Worm (Caenorhabditis elegans): ENCODE data around the gene mutd-1.
"Not testable (repeated sequence)": the region's sequence is repeated elsewhere in the genome, so short reads cannot be mapped to it uniquely, and the experiment has no call there.

DNA sequence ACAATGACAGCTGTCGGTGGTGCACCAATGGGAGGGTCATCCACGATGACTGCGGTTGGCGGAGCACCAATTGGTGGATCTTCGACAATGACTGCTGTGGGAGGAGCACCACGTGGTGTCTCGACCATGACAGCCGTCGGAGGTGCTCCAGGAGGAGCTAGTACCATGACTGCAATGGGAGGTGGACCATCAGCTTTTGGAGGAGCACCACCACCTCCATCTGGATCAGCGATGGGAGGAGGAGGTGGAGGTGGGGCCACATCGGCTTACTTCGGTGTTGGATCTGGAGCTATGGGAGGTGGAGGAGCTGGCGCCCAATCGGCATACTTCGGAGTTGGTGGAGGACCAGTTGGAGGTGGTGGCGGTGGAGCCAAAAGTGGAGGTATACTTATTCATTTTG lies 21.6 kb downstream of the mutd-1 start:
- not testable (repeated sequence) for TF ChIP-seq T07F8.4 (tag; optimal IDR thresholded peaks at IDR 0.05); efl-1 (GFP tag; optimal IDR thresholded peaks at IDR 0.05); repo-1 (tag; optimal IDR thresholded peaks at IDR 0.05)
